Fruit fly (Drosophila melanogaster) whole organism, embryonic: ENCODE measurements around the gene CG13137.
A peak's percentile ranks its signal among the peaks of the same experiment; 100 is the strongest.

Source experiments
- ATbp ChIP-seq: fragments of 200-800 bp; sonication (Bioruptor generic); optimal IDR thresholded peaks from 2 replicates; lab custom pipeline; 2017; ENCODE audit warnings: missing biosample characterization, mild to moderate bottlenecking, missing genetic modification characterization, missing genetic modification reagents
- Awh ChIP-seq: fragments of 200-800 bp; sonication (Bioruptor generic); IDR thresholded peaks from 2 replicates; pipeline ENCODE4, ENCODE4 v1.3.6; 2022; ENCODE audit warnings: missing biosample characterization, missing genetic modification characterization
- BEAF-32 ChIP-seq: fragments of 200-800 bp; sonication (Bioruptor generic); optimal IDR thresholded peaks from 3 replicates; lab custom pipeline; 2017; ENCODE audit warnings: missing biosample characterization, missing genetic modification characterization, mild to moderate bottlenecking, moderate library complexity, missing genetic modification reagents
- CG10267 ChIP-seq: fragments of 200-800 bp; sonication (Bioruptor generic); optimal IDR thresholded peaks from 2 replicates; lab custom pipeline; 2018; ENCODE audit warnings: missing biosample characterization, mild to moderate bottlenecking, missing genetic modification characterization, moderate library complexity
- CG10274 ChIP-seq: fragments of 200-800 bp; sonication (Bioruptor generic); optimal IDR thresholded peaks from 3 replicates; lab custom pipeline; 2017; ENCODE audit warnings: missing biosample characterization, mild to moderate bottlenecking, missing genetic modification characterization
- CG12219 ChIP-seq: fragments of 200-800 bp; sonication (Bioruptor generic); optimal IDR thresholded peaks from 3 replicates; lab custom pipeline; 2018; ENCODE audit warnings: missing biosample characterization, mild to moderate bottlenecking, missing genetic modification characterization
- CG12391 ChIP-seq: fragments of 200-800 bp; sonication (Bioruptor generic); optimal IDR thresholded peaks from 3 replicates; lab custom pipeline; 2018; ENCODE audit warnings: missing biosample characterization, mild to moderate bottlenecking, missing genetic modification characterization, moderate library complexity
- CG12659 ChIP-seq: fragments of 200-800 bp; sonication (Bioruptor generic); optimal IDR thresholded peaks from 3 replicates; lab custom pipeline; 2017; ENCODE audit warnings: mild to moderate bottlenecking, missing biosample characterization, missing genetic modification reagents, missing genetic modification characterization
- CG12744 ChIP-seq: fragments of 200-800 bp; sonication (Bioruptor generic); optimal IDR thresholded peaks from 2 replicates; lab custom pipeline; 2016; ENCODE audit warnings: missing biosample characterization, missing genetic modification characterization
- CG14014 ChIP-seq: fragments of 200-800 bp; sonication (Bioruptor generic); IDR thresholded peaks from 2 replicates; pipeline ENCODE4 v1.3.6; 2022; ENCODE audit warnings: missing biosample characterization, missing genetic modification characterization
- CG16815 ChIP-seq: fragments of 200-800 bp; sonication (Bioruptor generic); optimal IDR thresholded peaks from 3 replicates; lab custom pipeline; 2017; ENCODE audit warnings: missing biosample characterization, mild to moderate bottlenecking, missing genetic modification characterization
- CG17361 ChIP-seq: fragments of 200-800 bp; sonication (Bioruptor generic); IDR thresholded peaks from 3 replicates; pipeline ENCODE4 v1.3.6; 2022; ENCODE audit warnings: missing biosample characterization, missing genetic modification characterization
- CG17829 ChIP-seq: fragments of 200-800 bp; optimal IDR thresholded peaks from 2 replicates; lab custom pipeline; 2019; ENCODE audit warnings: missing biosample characterization, mild to moderate bottlenecking, missing genetic modification characterization, moderate library complexity
- CG18476 ChIP-seq: fragments of 200-800 bp; sonication (Bioruptor generic); optimal IDR thresholded peaks from 2 replicates; lab custom pipeline; 2016; ENCODE audit warnings: missing biosample characterization, mild to moderate bottlenecking, missing genetic modification characterization
- CG2712 ChIP-seq: fragments of 200-800 bp; optimal IDR thresholded peaks from 3 replicates; lab custom pipeline; 2019; ENCODE audit warnings: missing biosample characterization, mild to moderate bottlenecking, missing genetic modification characterization, moderate library complexity
- CG30020 ChIP-seq: fragments of 200-800 bp; optimal IDR thresholded peaks from 2 replicates; lab custom pipeline; 2019; ENCODE audit warnings: missing biosample characterization, mild to moderate bottlenecking, missing genetic modification characterization, moderate library complexity
- CG32532 ChIP-seq: fragments of 200-800 bp; sonication (Bioruptor generic); IDR thresholded peaks from 2 replicates; pipeline ENCODE4 v1.3.6; 2022; ENCODE audit warnings: missing biosample characterization, missing genetic modification characterization
- CG34376 ChIP-seq: fragments of 200-800 bp; sonication (Bioruptor generic); optimal IDR thresholded peaks from 2 replicates; lab custom pipeline; 2018; ENCODE audit warnings: missing biosample characterization, mild to moderate bottlenecking, missing genetic modification characterization
- CG4328 ChIP-seq: fragments of 200-800 bp; sonication (Bioruptor generic); optimal IDR thresholded peaks from 3 replicates; lab custom pipeline; 2017; ENCODE audit warnings: missing biosample characterization, missing genetic modification reagents, missing genetic modification characterization
- CG4404 ChIP-seq: fragments of 200-800 bp; sonication (Bioruptor generic); IDR thresholded peaks from 2 replicates; pipeline ENCODE4 v1.3.6; 2022; ENCODE audit warnings: missing biosample characterization, missing genetic modification characterization
- CG4617 ChIP-seq: fragments of 200-800 bp; sonication (Bioruptor generic); optimal IDR thresholded peaks from 3 replicates; lab custom pipeline; 2016; ENCODE audit warnings: missing biosample characterization, missing genetic modification characterization, borderline replicate concordance
- CG6689 ChIP-seq: fragments of 200-800 bp; sonication (Bioruptor generic); IDR thresholded peaks from 2 replicates; pipeline ENCODE4 v1.3.6; 2022; ENCODE audit warnings: missing biosample characterization, missing genetic modification characterization
- CG8765 ChIP-seq: fragments of 200-800 bp; sonication (Bioruptor generic); IDR thresholded peaks from 2 replicates; pipeline ENCODE4 v1.3.6; 2022; ENCODE audit warnings: missing biosample characterization, missing genetic modification characterization
- CG9876 ChIP-seq: fragments of 200-800 bp; sonication (Bioruptor generic); optimal IDR thresholded peaks from 2 replicates; lab custom pipeline; 2016; ENCODE audit warnings: missing biosample characterization, missing genetic modification characterization
- Fer1 ChIP-seq: fragments of 200-800 bp; sonication (Bioruptor generic); optimal IDR thresholded peaks from 2 replicates; lab custom pipeline; 2017; ENCODE audit warnings: missing biosample characterization, mild to moderate bottlenecking, missing genetic modification characterization
- Fer3 ChIP-seq: fragments of 200-800 bp; sonication (Bioruptor generic); optimal IDR thresholded peaks from 2 replicates; lab custom pipeline; 2018; ENCODE audit warnings: missing biosample characterization, mild to moderate bottlenecking, missing genetic modification characterization, moderate library complexity
- MESR4 ChIP-seq: fragments of 200-800 bp; sonication (Bioruptor generic); optimal IDR thresholded peaks from 2 replicates; lab custom pipeline; 2018; ENCODE audit warnings: missing biosample characterization, mild to moderate bottlenecking, missing genetic modification characterization, moderate library complexity
- Max ChIP-seq: fragments of 200-800 bp; sonication (Bioruptor generic); optimal IDR thresholded peaks from 2 replicates; lab custom pipeline; 2016; ENCODE audit warnings: missing biosample characterization, mild to moderate bottlenecking, missing genetic modification characterization
- Meics ChIP-seq: fragments of 200-800 bp; sonication (Bioruptor generic); optimal IDR thresholded peaks from 2 replicates; lab custom pipeline; 2017; ENCODE audit warnings: missing biosample characterization, mild to moderate bottlenecking, missing genetic modification characterization
- Rfx ChIP-seq: fragments of 200-800 bp; sonication (Bioruptor generic); IDR thresholded peaks from 2 replicates; pipeline ENCODE4 v1.3.6; 2022; ENCODE audit warnings: missing biosample characterization, missing genetic modification characterization
- Side ChIP-seq: fragments of 200-800 bp; sonication (Bioruptor generic); optimal IDR thresholded peaks from 2 replicates; lab custom pipeline; 2016; ENCODE audit warnings: missing biosample characterization, missing genetic modification characterization
- Sox100B ChIP-seq: fragments of 200-800 bp; sonication (Bioruptor generic); optimal IDR thresholded peaks from 3 replicates; lab custom pipeline; 2018; ENCODE audit warnings: missing biosample characterization, mild to moderate bottlenecking, missing genetic modification characterization
- ap ChIP-seq: fragments of 200-800 bp; sonication (Bioruptor generic); IDR thresholded peaks from 2 replicates; pipeline ENCODE4 v1.3.6; 2022; ENCODE audit warnings: missing biosample characterization, missing genetic modification characterization
- bbx ChIP-seq: fragments of 200-800 bp; sonication (Bioruptor generic); IDR thresholded peaks from 2 replicates; pipeline ENCODE4 v1.3.6; 2022; ENCODE audit warnings: missing biosample characterization, missing genetic modification characterization; ENCODE audit not compliant: partially characterized antibody
- gfzf ChIP-seq: fragments of 200-800 bp; sonication (Bioruptor generic); optimal IDR thresholded peaks from 2 replicates; lab custom pipeline; 2016; ENCODE audit warnings: missing biosample characterization, mild to moderate bottlenecking, missing genetic modification characterization, moderate library complexity
- hbn ChIP-seq: fragments of 200-800 bp; sonication (Bioruptor generic); IDR thresholded peaks from 2 replicates; pipeline ENCODE4 v1.3.6; 2022; ENCODE audit warnings: missing biosample characterization, missing genetic modification characterization; ENCODE audit not compliant: partially characterized antibody
- kah ChIP-seq: fragments of 200-800 bp; sonication (Bioruptor generic); optimal IDR thresholded peaks from 2 replicates; lab custom pipeline; 2018; ENCODE audit warnings: missing biosample characterization, mild to moderate bottlenecking, missing genetic modification characterization
- lilli ChIP-seq: fragments of 200-800 bp; sonication (Bioruptor generic); optimal IDR thresholded peaks from 3 replicates; lab custom pipeline; 2016; ENCODE audit warnings: missing biosample characterization, missing genetic modification characterization
- nmo ChIP-seq: fragments of 200-800 bp; sonication (Bioruptor generic); optimal IDR thresholded peaks from 2 replicates; lab custom pipeline; 2018; ENCODE audit warnings: missing biosample characterization, mild to moderate bottlenecking, missing genetic modification characterization, moderate library complexity
- onecut ChIP-seq: fragments of 200-800 bp; sonication (Bioruptor generic); IDR thresholded peaks from 2 replicates; pipeline ENCODE4 v1.3.6; 2022; ENCODE audit warnings: missing biosample characterization, missing genetic modification characterization
- phol ChIP-seq: fragments of 200-800 bp; sonication (Bioruptor generic); optimal IDR thresholded peaks from 3 replicates; lab custom pipeline; 2018; ENCODE audit warnings: missing biosample characterization, mild to moderate bottlenecking, missing genetic modification characterization, moderate library complexity
- pzg ChIP-seq: fragments of 200-800 bp; sonication (Bioruptor generic); optimal IDR thresholded peaks from 3 replicates; lab custom pipeline; 2018; ENCODE audit warnings: missing biosample characterization, mild to moderate bottlenecking, missing genetic modification characterization, moderate library complexity
- scrt ChIP-seq: fragments of 200-800 bp; sonication (Bioruptor generic); optimal IDR thresholded peaks from 2 replicates; lab custom pipeline; 2018; ENCODE audit warnings: missing biosample characterization, mild to moderate bottlenecking, missing genetic modification characterization, moderate library complexity
- sens ChIP-seq: fragments of 200-800 bp; sonication (Bioruptor generic); peaks from one replicate; lab custom pipeline; 2016; ENCODE audit warnings: missing biosample characterization, missing genetic modification characterization
- so ChIP-seq: fragments of 200-800 bp; sonication (Bioruptor generic); IDR thresholded peaks from 3 replicates; pipeline ENCODE4 v1.3.6; 2022; ENCODE audit warnings: missing biosample characterization, missing genetic modification characterization
- tgo ChIP-seq: fragments of 200-800 bp; sonication (Bioruptor generic); IDR thresholded peaks from 3 replicates; pipeline ENCODE4 v1.3.6; 2022; ENCODE audit warnings: missing biosample characterization, missing genetic modification characterization
- usp ChIP-seq: fragments of >200 bp; optimal IDR thresholded peaks from 2 replicates; lab custom pipeline; 2017; ENCODE audit warnings: missing biosample characterization, missing genetic modification characterization
- yki ChIP-seq: fragments of >200 bp; optimal IDR thresholded peaks from 3 replicates; lab custom pipeline; 2018

Gene CG13137

DNA sequence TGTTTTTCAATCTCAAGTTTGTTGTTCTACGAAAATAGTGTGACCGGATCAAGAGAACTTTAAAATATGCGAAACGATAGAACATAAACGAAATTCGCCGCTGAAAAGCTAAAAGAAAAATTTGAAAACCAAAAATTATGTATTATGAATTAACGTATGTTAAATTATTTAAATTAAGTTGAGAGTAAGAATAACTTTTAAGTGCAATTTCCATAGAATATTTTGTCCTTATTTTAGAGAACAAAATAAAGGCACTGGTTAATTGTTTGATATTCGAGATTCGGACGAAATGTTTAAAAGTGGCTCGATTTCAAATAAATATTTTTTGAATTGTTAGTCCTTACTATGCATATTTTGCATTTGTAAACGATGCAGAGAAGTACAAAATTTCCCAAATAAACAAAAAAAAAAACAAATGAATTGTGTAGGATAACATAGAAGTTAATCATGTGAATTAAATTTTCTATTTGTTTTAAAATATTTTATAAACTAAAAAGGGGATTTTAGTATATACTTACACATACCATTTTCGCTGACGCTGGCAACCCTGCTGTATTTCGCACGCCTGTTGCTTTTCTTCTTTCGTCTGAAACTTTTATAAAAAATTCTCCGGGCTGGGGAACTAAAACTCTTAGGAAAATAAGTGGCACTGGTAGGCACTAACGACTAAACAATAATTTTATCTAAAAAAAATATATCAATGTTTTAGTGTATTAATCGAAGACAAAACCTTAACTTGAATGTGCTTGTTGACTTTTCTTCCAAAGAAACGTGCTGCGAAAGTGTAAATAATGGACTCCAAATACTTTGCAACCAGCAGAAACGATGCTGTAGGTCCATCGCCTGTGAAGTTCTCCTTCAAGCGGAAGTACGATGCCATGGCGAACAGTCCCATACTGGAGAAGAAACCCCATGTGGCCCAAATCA, 38.4 kb downstream of the CG13137 start, which contains the start of the genes CG5727 and ath:
Gene CG5727, minus strand, starts transcription at position 51 of the 927 bp plus-strand sequence.
Gene ath, plus strand, starts transcription at position 513 of the 927 bp plus-strand sequence.
- TF ChIP-seq CG6689 = peak; percentile 38; the same call in 1 of the 2 replicates
- peak; percentile 38 for TF ChIP-seq Meics (GFP tag; lab: Kevin White, UChicago)
- peak; percentile 61; the same call in 2 of the 3 replicates for TF ChIP-seq CG17361 (GFP tag; lab: Robert Waterston, UW)
- TF ChIP-seq CG10267 = peak; percentile 6
- no peak for TF ChIP-seq CG10274 (GFP tag; lab: Kevin White, UChicago)
- peak; percentile 50 for TF ChIP-seq Max (GFP tag; lab: Kevin White, UChicago)
- TF ChIP-seq tgo (GFP tag; lab: Robert Waterston, UW) = no peak
- TF ChIP-seq CG30020 = peak; percentile 32
- TF ChIP-seq hbn = no peak
- TF ChIP-seq Rfx (GFP tag; lab: Robert Waterston, UW) = 0 out of 2 replicates have a peak, but pooled peaks have one; percentile 25
- TF ChIP-seq Fer1 (GFP tag; lab: Kevin White, UChicago) = peak; percentile 45
- peak; percentile 49; the same call in 1 of the 2 replicates for TF ChIP-seq CG14014 (GFP tag; lab: Robert Waterston, UW)
- TF ChIP-seq usp (GFP tag; lab: Kevin White, UChicago) = no peak
- peak; percentile 12 for TF ChIP-seq MESR4 (GFP tag; lab: Kevin White, UChicago)
- TF ChIP-seq CG12659 (GFP tag; lab: Kevin White, UChicago) = peak; percentile 28
- TF ChIP-seq scrt (GFP tag; lab: Kevin White, UChicago) = peak; percentile 94
- peak; percentile 28 for TF ChIP-seq phol
- peak; percentile 19 for TF ChIP-seq lilli (GFP tag; lab: Kevin White, UChicago)
- peak; percentile 3 for TF ChIP-seq CG17829
- TF ChIP-seq CG18476 (GFP tag; lab: Kevin White, UChicago) = no peak
- TF ChIP-seq CG12391 (tag; lab: Kevin White, UChicago) = peak; percentile 32
- no peak for TF ChIP-seq CG16815 (GFP tag; lab: Kevin White, UChicago)
- TF ChIP-seq bbx (GFP tag; lab: Robert Waterston, UW) = no peak
- peak; percentile 11 for TF ChIP-seq CG4617
- no peak for TF ChIP-seq CG8765 (GFP tag; lab: Robert Waterston, UW)
- no peak for TF ChIP-seq yki (lab: Kevin White, UChicago)
- TF ChIP-seq Side = no peak
- TF ChIP-seq sens = peak; percentile 72
- peak; percentile 18 for TF ChIP-seq BEAF-32 (GFP tag; lab: Kevin White, UChicago)
- no peak for TF ChIP-seq CG12744 (GFP tag; lab: Kevin White, UChicago)
- no peak for TF ChIP-seq ATbp
- TF ChIP-seq CG32532 (GFP tag; lab: Robert Waterston, UW) = peak; percentile 16; the same call in 1 of the 2 replicates
- TF ChIP-seq CG34376 (GFP tag; lab: Kevin White, UChicago) = peak; percentile 7
- peak; percentile 50 for TF ChIP-seq nmo (GFP tag; lab: Kevin White, UChicago)
- peak; percentile 38; the same call in 1 of the 2 replicates for TF ChIP-seq Awh
- peak; percentile 13 for TF ChIP-seq pzg
- no peak for TF ChIP-seq CG12219 (GFP tag; lab: Kevin White, UChicago)
- TF ChIP-seq kah (GFP tag; lab: Kevin White, UChicago) = peak; percentile 88
- no peak for TF ChIP-seq CG9876 (GFP tag; lab: Kevin White, UChicago)
- TF ChIP-seq CG4328 (GFP tag; lab: Kevin White, UChicago) = peak; percentile 11
- no peak for TF ChIP-seq CG4404 (GFP tag; lab: Robert Waterston, UW)
- TF ChIP-seq so (GFP tag; lab: Robert Waterston, UW) = peak; percentile 37; the same call in 1 of the 3 replicates
- peak; percentile 34 for TF ChIP-seq Sox100B (GFP tag; lab: Kevin White, UChicago)
- TF ChIP-seq gfzf (GFP tag; lab: Kevin White, UChicago) = peak; percentile 65
- peak; percentile 11 for TF ChIP-seq CG2712 (tag; lab: Kevin White, UChicago)
- TF ChIP-seq Fer3 (tag; lab: Kevin White, UChicago) = peak; percentile 25
- no peak for TF ChIP-seq onecut
- TF ChIP-seq ap (GFP tag; lab: Robert Waterston, UW) = no peak
